Worm (Caenorhabditis elegans): Measurements from ENCODE around the gene F53C3.8.

DNA sequence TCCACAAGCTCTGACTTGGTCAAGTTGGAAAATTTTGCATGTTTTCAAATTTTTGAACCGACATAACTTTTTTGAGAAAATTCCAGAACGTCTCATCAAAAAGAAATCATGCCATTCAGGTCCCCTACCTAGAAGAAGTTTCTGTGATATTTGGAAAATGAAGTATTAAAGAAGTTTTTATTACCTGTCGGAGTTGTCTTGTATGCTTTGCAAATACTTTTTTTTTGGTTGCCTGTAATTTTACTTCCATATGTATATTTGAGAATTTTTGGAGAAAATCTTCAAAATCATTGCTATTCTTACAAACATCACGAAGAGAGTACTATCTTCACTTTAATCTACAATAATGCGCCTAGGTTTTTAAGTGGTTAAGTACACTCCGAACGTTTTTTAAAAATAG is 40.6 kb upstream of the F53C3.8 start, which contains the start of gene nhr-72:
- no peak for TF ChIP-seq ama-1 (optimal IDR thresholded peaks at IDR 0.05)
- no peak for TF ChIP-seq pes-1 (GFP tag; IDR thresholded peaks at IDR 0.05)

Measured in whole organism, early embryonic.